Worm (Caenorhabditis elegans) whole organism, early embryonic: ENCODE data around the gene prx-19.

Source experiments
- B0310.2 ChIP-seq: sonication (generic microtip); optimal IDR thresholded peaks from 2 replicates; lab custom pipeline; 2016; ENCODE audit warnings: mild to moderate bottlenecking, missing genetic modification characterization, missing compliant biosample characterization
- F13C5.2 ChIP-seq: sonication (generic microtip); optimal IDR thresholded peaks from 2 replicates; lab custom pipeline; 2017; ENCODE audit warnings: mild to moderate bottlenecking, missing genetic modification characterization, inconsistent platforms, missing compliant biosample characterization
- aly-1 ChIP-seq: sonication (generic microtip); optimal IDR thresholded peaks from 2 replicates; lab custom pipeline; 2016; ENCODE audit warnings: missing genetic modification characterization, missing compliant biosample characterization
- ama-1 ChIP-seq: fragments of 150-350 bp; optimal IDR thresholded peaks from 2 replicates; lab custom pipeline; 2014
- ceh-13 ChIP-seq: fragments of 200-800 bp; sonication (Bioruptor generic); optimal IDR thresholded peaks from 2 replicates; lab custom pipeline; 2018; ENCODE audit warnings: mild to moderate bottlenecking, missing genetic modification characterization, missing compliant biosample characterization
- ceh-36 ChIP-seq: sonication (generic microtip); optimal IDR thresholded peaks from 2 replicates; lab custom pipeline; 2016; ENCODE audit warnings: missing genetic modification characterization, inconsistent platforms, missing compliant biosample characterization
- ets-7 ChIP-seq: sonication (generic microtip); optimal IDR thresholded peaks from 2 replicates; lab custom pipeline; 2016; ENCODE audit warnings: missing genotype, missing genetic modification characterization, missing compliant biosample characterization
- flt-1 ChIP-seq: fragments of 200-800 bp; sonication (Bioruptor generic); IDR thresholded peaks from 2 replicates; pipeline ENCODE4 v1.3.6; 2022; ENCODE audit warnings: missing genetic modification characterization, missing compliant biosample characterization
- hmbx-1 ChIP-seq: sonication (generic microtip); optimal IDR thresholded peaks from 2 replicates; lab custom pipeline; 2016; ENCODE audit warnings: mild to moderate bottlenecking, missing genetic modification characterization, missing compliant biosample characterization
- hmg-4 ChIP-seq: fragments of 200-800 bp; sonication (Bioruptor generic); optimal IDR thresholded peaks from 2 replicates; lab custom pipeline; 2018; ENCODE audit warnings: mild to moderate bottlenecking, missing genetic modification characterization, missing compliant biosample characterization
- hnd-1 ChIP-seq: sonication (generic microtip); optimal IDR thresholded peaks from 2 replicates; lab custom pipeline; 2016; ENCODE audit warnings: missing genetic modification characterization, missing compliant biosample characterization
- pes-1 ChIP-seq: fragments of 200-800 bp; sonication (Bioruptor generic); IDR thresholded peaks from 2 replicates; pipeline ENCODE4 v1.3.6; 2022; ENCODE audit warnings: missing genetic modification reagents, missing genetic modification characterization, missing compliant biosample characterization
- scrt-1 ChIP-seq: fragments of 200-800 bp; sonication (Bioruptor generic); IDR thresholded peaks from 2 replicates; pipeline ENCODE4 v1.3.6; 2022; ENCODE audit warnings: missing genetic modification characterization, missing compliant biosample characterization
- sea-1 ChIP-seq: fragments of 200-800 bp; sonication (Bioruptor generic); conservative IDR thresholded peaks from 2 replicates; pipeline ENCODE4 v1.3.6; 2022; ENCODE audit warnings: missing genetic modification characterization, missing compliant biosample characterization
- tbx-11 ChIP-seq: fragments of 200-800 bp; sonication (Bioruptor generic); IDR thresholded peaks from 2 replicates; pipeline ENCODE4 v1.3.6; 2022; ENCODE audit warnings: missing genetic modification characterization, missing compliant biosample characterization
- tbx-37 ChIP-seq: fragments of 200-800 bp; sonication (Bioruptor generic); conservative IDR thresholded peaks from 2 replicates; pipeline ENCODE4 v1.3.6; 2022; ENCODE audit warnings: missing genetic modification reagents, missing genetic modification characterization, missing compliant biosample characterization
- tra-4 ChIP-seq: sonication (generic microtip); optimal IDR thresholded peaks from 2 replicates; lab custom pipeline; 2017; ENCODE audit warnings: missing genetic modification characterization, missing compliant biosample characterization

The prx-19 gene

ce11 chrIII:8786077-8786476, 23.0 kb downstream of the prx-19 start, which contains the start of gene K02D10.8:
Gene K02D10.8, plus strand, starts transcription at chrIII:8786377.
- no peak for TF ChIP-seq tra-4 (tag; lab: Kevin White, UChicago)
- TF ChIP-seq hmg-4 (GFP tag; lab: Kevin White, UChicago) = no peak
- no peak for TF ChIP-seq ceh-36 (tag; lab: Kevin White, UChicago)
- no peak for TF ChIP-seq hmbx-1
- no peak for TF ChIP-seq scrt-1 (GFP tag; lab: Robert Waterston, UW)
- TF ChIP-seq F13C5.2 (tag; lab: Kevin White, UChicago) = no peak
- no peak for TF ChIP-seq pes-1 (GFP tag; lab: Robert Waterston, UW)
- no peak for TF ChIP-seq ceh-13 (GFP tag; lab: Kevin White, UChicago)
- TF ChIP-seq hnd-1 (tag; lab: Kevin White, UChicago) = no peak
- TF ChIP-seq tbx-37 (GFP tag; lab: Robert Waterston, UW) = no peak
- no peak for TF ChIP-seq ets-7
- no peak for TF ChIP-seq aly-1
- no peak for TF ChIP-seq flt-1 (GFP tag; lab: Robert Waterston, UW)
- TF ChIP-seq ama-1 = no peak
- no peak for TF ChIP-seq sea-1 (GFP tag; lab: Robert Waterston, UW)
- TF ChIP-seq B0310.2 (tag; lab: Kevin White, UChicago) = no peak
- TF ChIP-seq tbx-11 (GFP tag; lab: Robert Waterston, UW) = no peak

ce11 chrIII:8785426-8785825, 23.7 kb downstream of the prx-19 start:
- TF ChIP-seq hnd-1 (tag; lab: Kevin White, UChicago) = no peak
- TF ChIP-seq tra-4 (tag; lab: Kevin White, UChicago) = no peak
- TF ChIP-seq F13C5.2 (tag; lab: Kevin White, UChicago) = no peak
- no peak for TF ChIP-seq pes-1 (GFP tag; lab: Robert Waterston, UW)
- TF ChIP-seq tbx-11 (GFP tag; lab: Robert Waterston, UW) = no peak
- no peak for TF ChIP-seq ama-1
- no peak for TF ChIP-seq tbx-37 (GFP tag; lab: Robert Waterston, UW)
- TF ChIP-seq sea-1 (GFP tag; lab: Robert Waterston, UW) = no peak
- TF ChIP-seq B0310.2 (tag; lab: Kevin White, UChicago) = no peak

ce11 chrIII:8784500-8784899, 24.6 kb downstream of the prx-19 start:
- TF ChIP-seq tbx-37 (GFP tag; lab: Robert Waterston, UW) = no peak
- no peak for TF ChIP-seq ets-7
- TF ChIP-seq tra-4 (tag; lab: Kevin White, UChicago) = no peak
- TF ChIP-seq ceh-13 (GFP tag; lab: Kevin White, UChicago) = no peak
- no peak for TF ChIP-seq hnd-1 (tag; lab: Kevin White, UChicago)
- no peak for TF ChIP-seq hmbx-1
- TF ChIP-seq hmg-4 (GFP tag; lab: Kevin White, UChicago) = no peak
- no peak for TF ChIP-seq sea-1 (GFP tag; lab: Robert Waterston, UW)
- no peak for TF ChIP-seq ceh-36 (tag; lab: Kevin White, UChicago)
- TF ChIP-seq pes-1 (GFP tag; lab: Robert Waterston, UW) = no peak
- no peak for TF ChIP-seq aly-1
- no peak for TF ChIP-seq ama-1
- no peak for TF ChIP-seq tbx-11 (GFP tag; lab: Robert Waterston, UW)
- TF ChIP-seq flt-1 (GFP tag; lab: Robert Waterston, UW) = no peak
- TF ChIP-seq F13C5.2 (tag; lab: Kevin White, UChicago) = no peak
- TF ChIP-seq B0310.2 (tag; lab: Kevin White, UChicago) = no peak
- no peak for TF ChIP-seq scrt-1 (GFP tag; lab: Robert Waterston, UW)

- no peak for TF ChIP-seq ets-7
- no peak for TF ChIP-seq pes-1 (GFP tag; lab: Robert Waterston, UW)
- no peak for TF ChIP-seq ceh-13 (GFP tag; lab: Kevin White, UChicago)
- TF ChIP-seq tbx-37 (GFP tag; lab: Robert Waterston, UW) = no peak
- no peak for TF ChIP-seq hmbx-1
- TF ChIP-seq aly-1 = no peak
- TF ChIP-seq sea-1 (GFP tag; lab: Robert Waterston, UW) = no peak
- TF ChIP-seq F13C5.2 (tag; lab: Kevin White, UChicago) = no peak
- no peak for TF ChIP-seq scrt-1 (GFP tag; lab: Robert Waterston, UW)
- no peak for TF ChIP-seq hnd-1 (tag; lab: Kevin White, UChicago)
- no peak for TF ChIP-seq hmg-4 (GFP tag; lab: Kevin White, UChicago)
- no peak for TF ChIP-seq tbx-11 (GFP tag; lab: Robert Waterston, UW)
- TF ChIP-seq tra-4 (tag; lab: Kevin White, UChicago) = no peak
- no peak for TF ChIP-seq flt-1 (GFP tag; lab: Robert Waterston, UW)
These were observed 26.4 kb downstream of the prx-19 start for ce11 chrIII:8782744-8783143.

- no peak for TF ChIP-seq F13C5.2 (tag; lab: Kevin White, UChicago)
- TF ChIP-seq hnd-1 (tag; lab: Kevin White, UChicago) = no peak
- TF ChIP-seq tra-4 (tag; lab: Kevin White, UChicago) = no peak
- TF ChIP-seq ceh-36 (tag; lab: Kevin White, UChicago) = no peak
- no peak for TF ChIP-seq hmbx-1
- no peak for TF ChIP-seq flt-1 (GFP tag; lab: Robert Waterston, UW)
- TF ChIP-seq B0310.2 (tag; lab: Kevin White, UChicago) = no peak
- TF ChIP-seq ceh-13 (GFP tag; lab: Kevin White, UChicago) = no peak
- TF ChIP-seq scrt-1 (GFP tag; lab: Robert Waterston, UW) = no peak
- TF ChIP-seq sea-1 (GFP tag; lab: Robert Waterston, UW) = no peak
- TF ChIP-seq ets-7 = no peak
These were observed 27.0 kb downstream of the prx-19 start for ce11 chrIII:8782080-8782479.

- TF ChIP-seq hnd-1 (tag; lab: Kevin White, UChicago) = no peak
These were observed 28.6 kb downstream of the prx-19 start for ce11 chrIII:8780473-8780872.

- TF ChIP-seq pes-1 (GFP tag; lab: Robert Waterston, UW) (no peak), hmbx-1 (no peak), hnd-1 (tag; lab: Kevin White, UChicago) (no peak), sea-1 (GFP tag; lab: Robert Waterston, UW) (no peak), aly-1 (no peak), tbx-11 (GFP tag; lab: Robert Waterston, UW) (no peak), ceh-13 (GFP tag; lab: Kevin White, UChicago) (no peak), hmg-4 (GFP tag; lab: Kevin White, UChicago) (no peak), tbx-37 (GFP tag; lab: Robert Waterston, UW) (no peak), tra-4 (tag; lab: Kevin White, UChicago) (no peak), ceh-36 (tag; lab: Kevin White, UChicago) (no peak), ama-1 (no peak), B0310.2 (tag; lab: Kevin White, UChicago) (no peak), F13C5.2 (tag; lab: Kevin White, UChicago) (no peak), scrt-1 (GFP tag; lab: Robert Waterston, UW) (no peak), flt-1 (GFP tag; lab: Robert Waterston, UW) (no peak)
These were observed 29.2 kb downstream of the prx-19 start, which contains the start of gene K02D10.4 for ce11 chrIII:8779912-8780311. Gene K02D10.4, minus strand, starts transcription at chrIII:8780012.
